Fruit fly (Drosophila melanogaster): ENCODE measurements around the gene CG43736.

Gene CG43736

dm6 chrX:6868024-6868628, 4.4 kb downstream of the CG43736 start (continued):
- TF ChIP-seq grn (GFP tag; optimal IDR thresholded peaks at IDR 0.05), result no peak
- TF ChIP-seq ftz-f1 (GFP tag; optimal IDR thresholded peaks at IDR 0.05), result no peak
- TF ChIP-seq CkIIα-i1 (GFP tag; IDR thresholded peaks at IDR 0.05), result no peak
- no peak for TF ChIP-seq CG10654 (GFP tag; optimal IDR thresholded peaks at IDR 0.05)
- TF ChIP-seq HmgZ (tag; optimal IDR thresholded peaks at IDR 0.05), result no peak
- TF ChIP-seq zf30C (GFP tag; optimal IDR thresholded peaks at IDR 0.05), result no peak
- TF ChIP-seq CG18599 (GFP tag; optimal IDR thresholded peaks at IDR 0.05), result no peak
- no peak for TF ChIP-seq tup (GFP tag; optimal IDR thresholded peaks at IDR 0.05)
- peak; percentile 56 for TF ChIP-seq CG17385 (GFP tag; optimal IDR thresholded peaks at IDR 0.05)
- TF ChIP-seq Ets65A (GFP tag), result peak; percentile 88
- TF ChIP-seq yki (optimal IDR thresholded peaks at IDR 0.05), result peak; percentile 60
- TF ChIP-seq chinmo (GFP tag; IDR thresholded peaks at IDR 0.05; ENCODE audit: partially characterized antibody), result peak; percentile 98
- TF ChIP-seq Lhr (GFP tag; optimal IDR thresholded peaks at IDR 0.05), result no peak
- no peak; the same call in 1 of the 2 replicates for TF ChIP-seq CG9932 (GFP tag; IDR thresholded peaks at IDR 0.05)
- TF ChIP-seq jigr1 (GFP tag; IDR thresholded peaks at IDR 0.05), result no peak
- no peak for TF ChIP-seq ac (GFP tag; optimal IDR thresholded peaks at IDR 0.05)
- no peak for TF ChIP-seq Gug (GFP tag; IDR thresholded peaks at IDR 0.05)
- no peak for TF ChIP-seq prd (optimal IDR thresholded peaks at IDR 0.05)
- 0 out of 3 replicates have a peak, but pooled peaks have one; percentile 4 for TF ChIP-seq prd (GFP tag; IDR thresholded peaks at IDR 0.05)
- no peak for TF ChIP-seq CG4730 (GFP tag; IDR thresholded peaks at IDR 0.05)
- 0 out of 3 replicates have a peak, but pooled peaks have one; percentile 43 for TF ChIP-seq Optix (GFP tag; IDR thresholded peaks at IDR 0.05)
- no peak for TF ChIP-seq sima (GFP tag; optimal IDR thresholded peaks at IDR 0.05)
- no peak for TF ChIP-seq lmd (GFP tag; IDR thresholded peaks at IDR 0.05)
- no peak for TF ChIP-seq CG10321 (GFP tag; IDR thresholded peaks at IDR 0.05)
- no peak for TF ChIP-seq CG3847 (GFP tag; IDR thresholded peaks at IDR 0.05)
- no peak for TF ChIP-seq sisA (GFP tag; IDR thresholded peaks at IDR 0.05)
- TF ChIP-seq mirr (GFP tag; optimal IDR thresholded peaks at IDR 0.05), result peak; percentile 21
- 0 out of 2 replicates have a peak, but pooled peaks have one; percentile 16 for TF ChIP-seq sob (GFP tag; IDR thresholded peaks at IDR 0.05)
- TF ChIP-seq tgo (GFP tag; IDR thresholded peaks at IDR 0.05), result peak; percentile 2; the same call in 1 of the 3 replicates
- no peak for TF ChIP-seq lilli (GFP tag; optimal IDR thresholded peaks at IDR 0.05)
- no peak for TF ChIP-seq bigmax (GFP tag; optimal IDR thresholded peaks at IDR 0.05)
- TF ChIP-seq Dref (GFP tag; IDR thresholded peaks at IDR 0.05), result no peak
- TF ChIP-seq cwo (GFP tag; optimal IDR thresholded peaks at IDR 0.05), result no peak
- TF ChIP-seq gt (GFP tag; IDR thresholded peaks at IDR 0.05), result no peak
- TF ChIP-seq CG1024 (GFP tag; IDR thresholded peaks at IDR 0.05), result no peak
- TF ChIP-seq CG31388 (GFP tag; optimal IDR thresholded peaks at IDR 0.05), result no peak
- no peak for TF ChIP-seq D (optimal IDR thresholded peaks at IDR 0.05)
- TF ChIP-seq D (GFP tag; optimal IDR thresholded peaks at IDR 0.05), result peak; percentile 35
- TF ChIP-seq Bgb (GFP tag; IDR thresholded peaks at IDR 0.05; ENCODE audit: partially characterized antibody), result peak; percentile 49; the same call in 1 of the 2 replicates
- TF ChIP-seq hbn (GFP tag; IDR thresholded peaks at IDR 0.05; ENCODE audit: partially characterized antibody), result peak; percentile 33; the same call in 1 of the 2 replicates
- TF ChIP-seq CG8765 (GFP tag; IDR thresholded peaks at IDR 0.05), result no peak
- no peak for TF ChIP-seq BEAF-32 (GFP tag; optimal IDR thresholded peaks at IDR 0.05)
- peak; percentile 43 for TF ChIP-seq nmo (GFP tag; optimal IDR thresholded peaks at IDR 0.05)
- TF ChIP-seq mld (GFP tag; IDR thresholded peaks at IDR 0.05; ENCODE audit: partially characterized antibody), result no peak; the same call in 2 of the 3 replicates
- no peak for TF ChIP-seq pita (GFP tag; optimal IDR thresholded peaks at IDR 0.05)
- no peak for TF ChIP-seq CG9437 (GFP tag; optimal IDR thresholded peaks at IDR 0.05)
- TF ChIP-seq NC2β (GFP tag; optimal IDR thresholded peaks at IDR 0.05), result no peak
- TF ChIP-seq cg (GFP tag; optimal IDR thresholded peaks at IDR 0.05), result peak; percentile 89
- TF ChIP-seq ken (GFP tag; IDR thresholded peaks at IDR 0.05), result no peak
- peak; percentile 40; the same call in 1 of the 3 replicates for TF ChIP-seq zfh1 (GFP tag; IDR thresholded peaks at IDR 0.05)
- no peak for TF ChIP-seq CG14050 (GFP tag; IDR thresholded peaks at IDR 0.05)
- TF ChIP-seq p53 (GFP tag; optimal IDR thresholded peaks at IDR 0.05), result no peak

Data from whole organism, embryonic.